Worm (Caenorhabditis elegans): ENCODE results near the gene T01D1.3.

DNA sequence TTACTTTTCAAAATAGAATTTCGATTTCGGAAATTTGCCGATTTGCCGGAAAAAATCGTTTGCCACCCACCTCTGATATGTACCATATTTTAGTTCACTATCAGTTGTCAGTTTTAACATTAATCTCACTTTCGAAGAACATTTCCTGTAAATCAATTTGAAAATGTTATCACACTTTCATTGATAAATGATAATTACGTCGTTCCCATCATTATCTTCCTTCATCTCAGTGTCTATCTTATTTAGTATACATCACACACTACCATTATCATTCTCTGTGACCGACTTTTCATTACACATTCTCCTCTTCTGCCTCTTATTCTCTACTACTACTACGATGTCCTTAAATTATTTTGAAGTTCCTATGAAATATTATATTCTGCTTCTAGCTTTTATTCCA is 10.7 kb upstream of the T01D1.3 start, which contains the start of gene T01D1.8:
- TF ChIP-seq lir-3 (tag; optimal IDR thresholded peaks at IDR 0.05) (no peak), skn-1 (tag; optimal IDR thresholded peaks at IDR 0.05) (no peak), ama-1 (optimal IDR thresholded peaks at IDR 0.05) (no peak), vab-7 (GFP tag; IDR thresholded peaks at IDR 0.05) (no peak), aha-1 (tag) (no peak), ztf-11 (tag; optimal IDR thresholded peaks at IDR 0.05) (no peak), tra-1 (GFP tag; IDR thresholded peaks at IDR 0.05) (no peak), cey-2 (tag; optimal IDR thresholded peaks at IDR 0.05; ENCODE audit: borderline replicate concordance, insufficient read depth) (no peak), unc-130 (GFP tag; optimal IDR thresholded peaks at IDR 0.05) (no peak), nhr-11 (tag; optimal IDR thresholded peaks at IDR 0.05) (no peak), lin-1 (GFP tag; IDR thresholded peaks at IDR 0.05) (no peak)

Data from whole organism, L4 larva.